Worm (Caenorhabditis elegans) whole organism, young adult: ENCODE results near the gene M70.2.

ENCODE experiments used
- F22D6.2 ChIP-seq: sonication (generic microtip); optimal IDR thresholded peaks from 2 replicates; lab custom pipeline; 2016; ENCODE audit warnings: mild to moderate bottlenecking, missing genetic modification characterization, missing compliant biosample characterization
- Y53G8AR.9 ChIP-seq: fragments of 200-800 bp; sonication (Bioruptor generic); conservative IDR thresholded peaks from 2 replicates; pipeline ENCODE4 v1.3.6; 2022; ENCODE audit warnings: missing genetic modification reagents, missing genetic modification characterization, missing compliant biosample characterization

DNA sequence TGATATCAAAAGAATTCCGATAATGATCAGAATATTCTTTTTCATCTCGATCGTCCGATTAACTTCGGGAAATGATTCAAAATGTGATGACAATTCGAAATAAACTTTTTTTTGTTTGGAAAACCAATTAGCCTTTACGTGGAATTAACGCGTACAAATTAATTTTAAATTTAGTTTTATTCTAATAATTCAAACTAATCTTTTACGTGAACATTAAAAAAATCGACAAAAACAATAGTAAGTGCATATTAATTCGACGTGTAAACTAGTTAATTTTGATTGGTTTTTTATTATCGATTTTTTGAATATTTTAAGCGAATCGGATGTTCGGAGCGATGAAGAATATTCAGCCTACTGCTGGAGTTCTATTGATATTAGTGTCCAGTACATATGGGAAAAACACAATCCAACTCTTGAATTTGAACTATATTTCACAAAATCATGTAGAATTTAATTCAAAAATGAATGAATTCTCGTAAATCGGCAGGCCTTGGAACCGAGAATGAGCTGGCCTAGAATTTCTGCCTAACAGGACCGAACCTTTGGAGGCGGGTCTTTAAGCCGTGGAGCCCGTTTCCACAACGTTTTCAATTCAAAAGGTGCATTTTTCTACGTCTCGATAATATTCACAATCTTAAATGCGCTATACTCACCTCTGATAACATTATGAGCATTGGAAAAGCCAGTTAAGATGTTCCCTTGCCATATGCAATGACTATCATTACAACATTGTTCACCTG, at the start of gene M70.2, which contains the start of gene M70.3:
- TF ChIP-seq F22D6.2 (no peak), Y53G8AR.9 (GFP tag; lab: Robert Waterston, UW) (no peak)
